Worm (Caenorhabditis elegans) whole organism, early embryonic: Measurements from ENCODE around the gene plpp-1.2.

Experiments used
- B0310.2 ChIP-seq: sonication (generic microtip); optimal IDR thresholded peaks from 2 replicates; lab custom pipeline; 2016; ENCODE audit warnings: mild to moderate bottlenecking, missing genetic modification characterization, missing compliant biosample characterization
- F13C5.2 ChIP-seq: sonication (generic microtip); optimal IDR thresholded peaks from 2 replicates; lab custom pipeline; 2017; ENCODE audit warnings: mild to moderate bottlenecking, missing genetic modification characterization, inconsistent platforms, missing compliant biosample characterization
- aly-1 ChIP-seq: sonication (generic microtip); optimal IDR thresholded peaks from 2 replicates; lab custom pipeline; 2016; ENCODE audit warnings: missing genetic modification characterization, missing compliant biosample characterization
- ama-1 ChIP-seq: fragments of 150-350 bp; optimal IDR thresholded peaks from 2 replicates; lab custom pipeline; 2014
- ceh-13 ChIP-seq: fragments of 200-800 bp; sonication (Bioruptor generic); optimal IDR thresholded peaks from 2 replicates; lab custom pipeline; 2018; ENCODE audit warnings: mild to moderate bottlenecking, missing genetic modification characterization, missing compliant biosample characterization
- ceh-36 ChIP-seq: sonication (generic microtip); optimal IDR thresholded peaks from 2 replicates; lab custom pipeline; 2016; ENCODE audit warnings: missing genetic modification characterization, inconsistent platforms, missing compliant biosample characterization
- ets-7 ChIP-seq: sonication (generic microtip); optimal IDR thresholded peaks from 2 replicates; lab custom pipeline; 2016; ENCODE audit warnings: missing genotype, missing genetic modification characterization, missing compliant biosample characterization
- flt-1 ChIP-seq: fragments of 200-800 bp; sonication (Bioruptor generic); IDR thresholded peaks from 2 replicates; pipeline ENCODE4 v1.3.6; 2022; ENCODE audit warnings: missing genetic modification characterization, missing compliant biosample characterization
- hmbx-1 ChIP-seq: sonication (generic microtip); optimal IDR thresholded peaks from 2 replicates; lab custom pipeline; 2016; ENCODE audit warnings: mild to moderate bottlenecking, missing genetic modification characterization, missing compliant biosample characterization
- hmg-4 ChIP-seq: fragments of 200-800 bp; sonication (Bioruptor generic); optimal IDR thresholded peaks from 2 replicates; lab custom pipeline; 2018; ENCODE audit warnings: mild to moderate bottlenecking, missing genetic modification characterization, missing compliant biosample characterization
- hnd-1 ChIP-seq: sonication (generic microtip); optimal IDR thresholded peaks from 2 replicates; lab custom pipeline; 2016; ENCODE audit warnings: missing genetic modification characterization, missing compliant biosample characterization
- pes-1 ChIP-seq: fragments of 200-800 bp; sonication (Bioruptor generic); IDR thresholded peaks from 2 replicates; pipeline ENCODE4 v1.3.6; 2022; ENCODE audit warnings: missing genetic modification reagents, missing genetic modification characterization, missing compliant biosample characterization
- scrt-1 ChIP-seq: fragments of 200-800 bp; sonication (Bioruptor generic); IDR thresholded peaks from 2 replicates; pipeline ENCODE4 v1.3.6; 2022; ENCODE audit warnings: missing genetic modification characterization, missing compliant biosample characterization
- sea-1 ChIP-seq: fragments of 200-800 bp; sonication (Bioruptor generic); conservative IDR thresholded peaks from 2 replicates; pipeline ENCODE4 v1.3.6; 2022; ENCODE audit warnings: missing genetic modification characterization, missing compliant biosample characterization
- tbx-11 ChIP-seq: fragments of 200-800 bp; sonication (Bioruptor generic); IDR thresholded peaks from 2 replicates; pipeline ENCODE4 v1.3.6; 2022; ENCODE audit warnings: missing genetic modification characterization, missing compliant biosample characterization
- tbx-37 ChIP-seq: fragments of 200-800 bp; sonication (Bioruptor generic); conservative IDR thresholded peaks from 2 replicates; pipeline ENCODE4 v1.3.6; 2022; ENCODE audit warnings: missing genetic modification reagents, missing genetic modification characterization, missing compliant biosample characterization
- tra-4 ChIP-seq: sonication (generic microtip); optimal IDR thresholded peaks from 2 replicates; lab custom pipeline; 2017; ENCODE audit warnings: missing genetic modification characterization, missing compliant biosample characterization

The plpp-1.2 gene

ce11 chrII:6484876-6485526, at the start of gene plpp-1.2, which contains the start of gene lido-16:
Gene plpp-1.2, plus strand, starts transcription at chrII:6485476.
Gene lido-16, minus strand, starts transcription at chrII:6484976.
- TF ChIP-seq tbx-11, result no peak
- TF ChIP-seq ceh-13 (GFP tag; lab: Kevin White, UChicago), result no peak
- no peak for TF ChIP-seq F13C5.2
- no peak for TF ChIP-seq ceh-36
- no peak for TF ChIP-seq sea-1
- TF ChIP-seq pes-1, result no peak
- TF ChIP-seq hmbx-1 (tag; lab: Kevin White, UChicago), result no peak
- no peak for TF ChIP-seq B0310.2 (tag; lab: Kevin White, UChicago)
- TF ChIP-seq hmg-4, result no peak
- TF ChIP-seq ama-1, result no peak
- no peak for TF ChIP-seq tra-4 (tag; lab: Kevin White, UChicago)
- no peak for TF ChIP-seq scrt-1
- no peak for TF ChIP-seq tbx-37 (GFP tag; lab: Robert Waterston, UW)
- TF ChIP-seq ets-7 (tag; lab: Kevin White, UChicago), result no peak
- no peak for TF ChIP-seq flt-1
- TF ChIP-seq hnd-1 (tag; lab: Kevin White, UChicago), result no peak
- no peak for TF ChIP-seq aly-1 (tag; lab: Kevin White, UChicago)

ce11 chrII:6436845-6437244, 48.4 kb upstream of the plpp-1.2 start:
- TF ChIP-seq pes-1, result no peak
- no peak for TF ChIP-seq flt-1
- no peak for TF ChIP-seq B0310.2 (tag; lab: Kevin White, UChicago)
- no peak for TF ChIP-seq F13C5.2
- no peak for TF ChIP-seq tbx-37 (GFP tag; lab: Robert Waterston, UW)
- TF ChIP-seq ets-7 (tag; lab: Kevin White, UChicago), result no peak
- TF ChIP-seq ceh-36, result no peak
- TF ChIP-seq tra-4 (tag; lab: Kevin White, UChicago), result no peak
- TF ChIP-seq sea-1, result no peak
- TF ChIP-seq hnd-1 (tag; lab: Kevin White, UChicago), result no peak
- TF ChIP-seq aly-1 (tag; lab: Kevin White, UChicago), result no peak
- no peak for TF ChIP-seq ceh-13 (GFP tag; lab: Kevin White, UChicago)
- TF ChIP-seq hmbx-1 (tag; lab: Kevin White, UChicago), result no peak
- TF ChIP-seq ama-1, result no peak
- TF ChIP-seq tbx-11, result no peak
- no peak for TF ChIP-seq scrt-1
- no peak for TF ChIP-seq hmg-4

ce11 chrII:6441128-6441527, 44.1 kb upstream of the plpp-1.2 start, which contains the start of gene cutl-16:
Gene cutl-16, plus strand, starts transcription at chrII:6441428.
- no peak for TF ChIP-seq tbx-11
- TF ChIP-seq ceh-36, result no peak
- no peak for TF ChIP-seq tra-4 (tag; lab: Kevin White, UChicago)
- no peak for TF ChIP-seq aly-1 (tag; lab: Kevin White, UChicago)
- no peak for TF ChIP-seq tbx-37 (GFP tag; lab: Robert Waterston, UW)
- no peak for TF ChIP-seq hnd-1 (tag; lab: Kevin White, UChicago)
- TF ChIP-seq hmg-4, result no peak
- no peak for TF ChIP-seq ama-1
- no peak for TF ChIP-seq pes-1
- TF ChIP-seq hmbx-1 (tag; lab: Kevin White, UChicago), result no peak
- TF ChIP-seq F13C5.2, result no peak
- no peak for TF ChIP-seq scrt-1
- no peak for TF ChIP-seq B0310.2 (tag; lab: Kevin White, UChicago)
- TF ChIP-seq ceh-13 (GFP tag; lab: Kevin White, UChicago), result no peak
- TF ChIP-seq flt-1, result no peak
- TF ChIP-seq ets-7 (tag; lab: Kevin White, UChicago), result no peak
- no peak for TF ChIP-seq sea-1

- TF ChIP-seq F13C5.2 (no peak), ceh-36 (no peak), pes-1 (no peak), ets-7 (tag; lab: Kevin White, UChicago) (no peak), ama-1 (no peak), scrt-1 (no peak), sea-1 (no peak), hmg-4 (no peak), hmbx-1 (tag; lab: Kevin White, UChicago) (no peak), ceh-13 (GFP tag; lab: Kevin White, UChicago) (no peak), flt-1 (no peak), B0310.2 (tag; lab: Kevin White, UChicago) (no peak), hnd-1 (tag; lab: Kevin White, UChicago) (no peak), aly-1 (tag; lab: Kevin White, UChicago) (no peak), tbx-37 (GFP tag; lab: Robert Waterston, UW) (no peak), tra-4 (tag; lab: Kevin White, UChicago) (no peak), tbx-11 (no peak)
Measured at ce11 chrII:6443710-6444109, 41.6 kb upstream of the plpp-1.2 start, which contains the start of gene K06A1.2. Gene K06A1.2, plus strand, starts transcription at chrII:6444010.

- TF ChIP-seq ceh-36 (no peak), hmbx-1 (tag; lab: Kevin White, UChicago) (no peak), tbx-11 (no peak), hmg-4 (no peak), tra-4 (tag; lab: Kevin White, UChicago) (no peak), hnd-1 (tag; lab: Kevin White, UChicago) (no peak), sea-1 (no peak), F13C5.2 (no peak), flt-1 (no peak), ceh-13 (GFP tag; lab: Kevin White, UChicago) (no peak), scrt-1 (no peak), ama-1 (no peak), ets-7 (tag; lab: Kevin White, UChicago) (no peak), pes-1 (no peak), tbx-37 (GFP tag; lab: Robert Waterston, UW) (no peak), B0310.2 (tag; lab: Kevin White, UChicago) (no peak), aly-1 (tag; lab: Kevin White, UChicago) (no peak)
Measured at ce11 chrII:6448189-6448588, 37.1 kb upstream of the plpp-1.2 start.

ce11 chrII:6448656-6449055, 36.6 kb upstream of the plpp-1.2 start:
- TF ChIP-seq sea-1 (no peak), ceh-13 (GFP tag; lab: Kevin White, UChicago) (no peak), ceh-36 (no peak), hnd-1 (tag; lab: Kevin White, UChicago) (no peak), tbx-37 (GFP tag; lab: Robert Waterston, UW) (no peak), aly-1 (tag; lab: Kevin White, UChicago) (no peak), ets-7 (tag; lab: Kevin White, UChicago) (no peak), scrt-1 (no peak), hmg-4 (no peak)

ce11 chrII:6449656-6450055, 35.6 kb upstream of the plpp-1.2 start, which contains the start of gene nhr-22:
Gene nhr-22, minus strand, starts transcription at chrII:6449792.
- TF ChIP-seq flt-1 (no peak), hmbx-1 (tag; lab: Kevin White, UChicago) (no peak), scrt-1 (no peak), hmg-4 (no peak), ets-7 (tag; lab: Kevin White, UChicago) (no peak), sea-1 (no peak), B0310.2 (tag; lab: Kevin White, UChicago) (no peak), F13C5.2 (no peak), tbx-37 (GFP tag; lab: Robert Waterston, UW) (no peak)
